Fruit fly (Drosophila melanogaster) whole organism, wandering third instar larva: ENCODE measurements around the gene Nepl13.

Experiments used
- foxo ChIP-seq, 2 experiments: fragments of 200-800 bp; sonication (Bioruptor generic); optimal IDR thresholded peaks; 2 replicates in 1 of 2; 3 replicates in 1 of 2; lab custom pipeline; 2016 to 2017; ENCODE audit warnings: missing biosample characterization in 2 of 2, missing genetic modification characterization in 2 of 2
- sv ChIP-seq: fragments of 200-800 bp; sonication (Bioruptor generic); optimal IDR thresholded peaks from 3 replicates; lab custom pipeline; 2016; ENCODE audit warnings: missing biosample characterization, missing genetic modification characterization

dm6 chr3R:22803655-22804341 is 42.9 kb upstream of the Nepl13 start, which contains the start of gene CG7031:
- no peak for TF ChIP-seq sv (GFP tag; lab: Kevin White, UChicago)
- no peak for TF ChIP-seq foxo (GFP tag; optimal IDR thresholded peaks at IDR 0.05; lab: Kevin White, UChicago)
